Fruit fly (Drosophila melanogaster) whole organism, embryonic: Measurements from ENCODE around the gene CG32032.

Experiments
- Asciz ChIP-seq: fragments of 200-800 bp; sonication (Bioruptor generic); optimal IDR thresholded peaks from 2 replicates; lab custom pipeline; 2017; ENCODE audit warnings: missing biosample characterization, mild to moderate bottlenecking, missing genetic modification characterization, missing genetic modification reagents
- Awh ChIP-seq: fragments of 200-800 bp; sonication (Bioruptor generic); IDR thresholded peaks from 2 replicates; pipeline ENCODE4, ENCODE4 v1.3.6; 2022; ENCODE audit warnings: missing biosample characterization, missing genetic modification characterization
- BtbVII ChIP-seq: fragments of 200-800 bp; sonication (Bioruptor generic); optimal IDR thresholded peaks from 3 replicates; lab custom pipeline; 2017; ENCODE audit warnings: missing biosample characterization, mild to moderate bottlenecking, missing genetic modification characterization
- Bteb2 ChIP-seq: fragments of 200-800 bp; sonication (Bioruptor generic); optimal IDR thresholded peaks from 2 replicates; lab custom pipeline; 2016; ENCODE audit warnings: missing biosample characterization, missing genetic modification characterization
- CG10209 ChIP-seq: fragments of 200-800 bp; sonication (Bioruptor generic); optimal IDR thresholded peaks from 3 replicates; lab custom pipeline; 2017; ENCODE audit warnings: missing biosample characterization, mild to moderate bottlenecking, missing genetic modification characterization, missing genetic modification reagents
- CG10431 ChIP-seq: fragments of 200-800 bp; sonication (Bioruptor generic); optimal IDR thresholded peaks from 3 replicates; lab custom pipeline; 2018; ENCODE audit warnings: missing biosample characterization, mild to moderate bottlenecking, missing genetic modification characterization
- CG10565 ChIP-seq: fragments of 200-800 bp; sonication (Bioruptor generic); optimal IDR thresholded peaks from 3 replicates; lab custom pipeline; 2016; ENCODE audit warnings: missing biosample characterization, mild to moderate bottlenecking, missing genetic modification characterization
- CG10959 ChIP-seq: fragments of 200-800 bp; sonication (Bioruptor generic); IDR thresholded peaks from 2 replicates; pipeline ENCODE4 v1.3.6; 2022; ENCODE audit warnings: missing biosample characterization, missing genetic modification characterization
- CG11085 ChIP-seq: fragments of 200-800 bp; sonication (Bioruptor generic); IDR thresholded peaks from 2 replicates; pipeline ENCODE4 v1.3.6; 2022; ENCODE audit warnings: missing biosample characterization, missing genetic modification characterization
- CG12071 ChIP-seq: fragments of 200-800 bp; sonication (Bioruptor generic); optimal IDR thresholded peaks from 3 replicates; lab custom pipeline; 2018; ENCODE audit warnings: missing biosample characterization, mild to moderate bottlenecking, missing genetic modification characterization
- CG12942 ChIP-seq: fragments of 200-800 bp; sonication (Bioruptor generic); optimal IDR thresholded peaks from 3 replicates; lab custom pipeline; 2016; ENCODE audit warnings: missing biosample characterization, missing genetic modification characterization
- CG13775 ChIP-seq: fragments of 200-800 bp; sonication (Bioruptor generic); optimal IDR thresholded peaks from 3 replicates; lab custom pipeline; 2017; ENCODE audit warnings: missing biosample characterization, mild to moderate bottlenecking, missing genetic modification characterization
- CG14050 ChIP-seq: fragments of 200-800 bp; sonication (Bioruptor generic); IDR thresholded peaks from 3 replicates; pipeline ENCODE4 v1.3.6; 2022; ENCODE audit warnings: missing biosample characterization, missing genetic modification characterization
- CG15269 ChIP-seq: fragments of 200-800 bp; sonication (Bioruptor generic); optimal IDR thresholded peaks from 2 replicates; lab custom pipeline; 2018; ENCODE audit warnings: missing biosample characterization, mild to moderate bottlenecking, missing genetic modification characterization, moderate library complexity
- CG15479 ChIP-seq: fragments of 200-800 bp; sonication (Bioruptor generic); optimal IDR thresholded peaks from 3 replicates; lab custom pipeline; 2019; ENCODE audit warnings: missing biosample characterization, mild to moderate bottlenecking, missing genetic modification characterization, moderate library complexity
- CG15601 ChIP-seq: fragments of 200-800 bp; sonication (Bioruptor generic); optimal IDR thresholded peaks from 3 replicates; lab custom pipeline; 2019; ENCODE audit warnings: missing biosample characterization, mild to moderate bottlenecking, missing genetic modification characterization, moderate library complexity
- CG17328 ChIP-seq: fragments of 200-800 bp; sonication (Bioruptor generic); IDR thresholded peaks from 2 replicates; pipeline ENCODE4 v1.3.6; 2022; ENCODE audit warnings: missing biosample characterization, missing genetic modification characterization
- CG17612 ChIP-seq: fragments of 200-800 bp; sonication (Bioruptor generic); IDR thresholded peaks from 2 replicates; pipeline ENCODE4 v1.3.6; 2022; ENCODE audit warnings: missing biosample characterization, missing genetic modification characterization
- CG3065 ChIP-seq: fragments of 200-800 bp; sonication (Bioruptor generic); optimal IDR thresholded peaks from 2 replicates; lab custom pipeline; 2016; ENCODE audit warnings: missing biosample characterization, missing genetic modification characterization
- CG34376 ChIP-seq: fragments of 200-800 bp; sonication (Bioruptor generic); optimal IDR thresholded peaks from 2 replicates; lab custom pipeline; 2018; ENCODE audit warnings: missing biosample characterization, mild to moderate bottlenecking, missing genetic modification characterization
- CG34422 ChIP-seq: fragments of 200-800 bp; sonication (Bioruptor generic); IDR thresholded peaks from 3 replicates; pipeline ENCODE4 v1.3.6; 2022; ENCODE audit warnings: missing biosample characterization, missing genetic modification characterization
- CG42726 ChIP-seq: fragments of 200-800 bp; sonication (Bioruptor generic); IDR thresholded peaks from 2 replicates; pipeline ENCODE4 v1.3.6; 2022; ENCODE audit warnings: missing biosample characterization, missing genetic modification characterization; ENCODE audit not compliant: partially characterized antibody
- CG4730 ChIP-seq: fragments of 200-800 bp; sonication (Bioruptor generic); IDR thresholded peaks from 2 replicates; pipeline ENCODE4 v1.3.6; 2022; ENCODE audit warnings: missing biosample characterization, missing genetic modification characterization
- CG4820 ChIP-seq: fragments of 200-800 bp; sonication (Bioruptor generic); optimal IDR thresholded peaks from 3 replicates; lab custom pipeline; 2016; ENCODE audit warnings: missing biosample characterization, missing genetic modification characterization
- CG6854 ChIP-seq: fragments of 200-800 bp; sonication (Bioruptor generic); optimal IDR thresholded peaks from 3 replicates; lab custom pipeline; 2017; ENCODE audit warnings: missing biosample characterization, mild to moderate bottlenecking, missing genetic modification characterization
- CG7357 ChIP-seq: fragments of 200-800 bp; sonication (Bioruptor generic); IDR thresholded peaks from 3 replicates; pipeline ENCODE4 v1.3.6; 2022; ENCODE audit warnings: missing biosample characterization, missing genetic modification characterization
- CG9437 ChIP-seq: fragments of 200-800 bp; sonication (Bioruptor generic); optimal IDR thresholded peaks from 2 replicates; lab custom pipeline; 2018; ENCODE audit warnings: missing biosample characterization, mild to moderate bottlenecking, missing genetic modification characterization
- CG9609 ChIP-seq: fragments of 200-800 bp; sonication (Bioruptor generic); optimal IDR thresholded peaks from 3 replicates; lab custom pipeline; 2016; ENCODE audit warnings: missing biosample characterization, missing genetic modification characterization
- CG9727 ChIP-seq: fragments of 200-800 bp; sonication (Bioruptor generic); optimal IDR thresholded peaks from 3 replicates; lab custom pipeline; 2017; ENCODE audit warnings: missing biosample characterization, mild to moderate bottlenecking, missing genetic modification characterization
- Dad ChIP-seq: fragments of 200-800 bp; sonication (Bioruptor generic); optimal IDR thresholded peaks from 3 replicates; lab custom pipeline; 2016; ENCODE audit warnings: missing biosample characterization, missing genetic modification characterization
- Dip2 ChIP-seq: fragments of 200-800 bp; sonication (Bioruptor generic); IDR thresholded peaks from 2 replicates; pipeline ENCODE4 v1.3.6; 2022; ENCODE audit warnings: missing biosample characterization, missing genetic modification characterization
- Fer3 ChIP-seq: fragments of 200-800 bp; sonication (Bioruptor generic); optimal IDR thresholded peaks from 2 replicates; lab custom pipeline; 2018; ENCODE audit warnings: missing biosample characterization, mild to moderate bottlenecking, missing genetic modification characterization, moderate library complexity
- HLH3B ChIP-seq: fragments of 200-800 bp; sonication (Bioruptor generic); IDR thresholded peaks from 2 replicates; pipeline ENCODE4 v1.3.6; 2022; ENCODE audit warnings: missing biosample characterization, missing genetic modification characterization
- Hr51 ChIP-seq, 2 experiments: fragments of 200-800 bp; sonication (Bioruptor generic); optimal IDR thresholded peaks; 2 replicates in 1 of 2; 3 replicates in 1 of 2; lab custom pipeline; 2016 to 2018; ENCODE audit warnings: missing biosample characterization in 2 of 2, missing genetic modification characterization in 2 of 2, mild to moderate bottlenecking in 1 of 2, moderate library complexity in 1 of 2
- MTF-1 ChIP-seq: fragments of 200-800 bp; sonication (Bioruptor generic); optimal IDR thresholded peaks from 2 replicates; lab custom pipeline; 2018; ENCODE audit warnings: missing biosample characterization, mild to moderate bottlenecking, missing genetic modification characterization, borderline replicate concordance
- Med ChIP-seq: fragments of 200-800 bp; sonication (Bioruptor generic); peaks from one replicate; lab custom pipeline; 2016; ENCODE audit warnings: missing biosample characterization, missing genetic modification characterization, mild to moderate bottlenecking, inconsistent platforms, moderate library complexity
- Tbp ChIP-seq: fragments of >200 bp; optimal IDR thresholded peaks from 2 replicates; lab custom pipeline; 2018; ENCODE audit warnings: missing biosample characterization, missing genetic modification characterization
- Usf ChIP-seq: fragments of 200-800 bp; sonication (Bioruptor generic); optimal IDR thresholded peaks from 2 replicates; lab custom pipeline; 2017; ENCODE audit warnings: missing genotype, missing biosample characterization, missing genetic modification characterization
- danr ChIP-seq: fragments of 200-800 bp; sonication (Bioruptor generic); IDR thresholded peaks from 2 replicates; pipeline ENCODE4 v1.3.6; 2022; ENCODE audit warnings: missing biosample characterization, missing genetic modification characterization
- gcm ChIP-seq: fragments of 200-800 bp; sonication (Bioruptor generic); optimal IDR thresholded peaks from 2 replicates; lab custom pipeline; 2019; ENCODE audit warnings: missing biosample characterization, mild to moderate bottlenecking, missing genetic modification characterization, moderate library complexity
- ind ChIP-seq: fragments of 200-800 bp; sonication (Bioruptor generic); optimal IDR thresholded peaks from 3 replicates; lab custom pipeline; 2016; ENCODE audit warnings: missing biosample characterization, missing genetic modification characterization
- insv ChIP-seq, 2 experiments: fragments of 200-800 bp; sonication (Bioruptor generic); optimal IDR thresholded peaks; 3 replicates each; lab custom pipeline; 2016 to 2018; ENCODE audit warnings: missing biosample characterization in 2 of 2, missing genetic modification characterization in 2 of 2
- lbe ChIP-seq: fragments of 200-800 bp; sonication (Bioruptor generic); optimal IDR thresholded peaks from 2 replicates; lab custom pipeline; 2016; ENCODE audit warnings: missing biosample characterization, mild to moderate bottlenecking, missing genetic modification characterization
- odd ChIP-seq: fragments of 200-800 bp; sonication (Bioruptor generic); optimal IDR thresholded peaks from 2 replicates; lab custom pipeline; 2017; ENCODE audit warnings: missing biosample characterization, mild to moderate bottlenecking, missing genetic modification characterization
- pfk ChIP-seq: fragments of 200-800 bp; sonication (Bioruptor generic); optimal IDR thresholded peaks from 2 replicates; lab custom pipeline; 2018; ENCODE audit warnings: missing biosample characterization, mild to moderate bottlenecking, missing genetic modification characterization, moderate library complexity
- slbo ChIP-seq: fragments of 200-800 bp; sonication (Bioruptor generic); IDR thresholded peaks from 2 replicates; pipeline ENCODE4 v1.3.6; 2022; ENCODE audit warnings: missing biosample characterization, missing genetic modification characterization
- slou ChIP-seq: fragments of 200-800 bp; sonication (Bioruptor generic); optimal IDR thresholded peaks from 3 replicates; lab custom pipeline; 2016; ENCODE audit warnings: missing biosample characterization, missing genetic modification characterization
- so ChIP-seq: fragments of 200-800 bp; sonication (Bioruptor generic); IDR thresholded peaks from 3 replicates; pipeline ENCODE4 v1.3.6; 2022; ENCODE audit warnings: missing biosample characterization, missing genetic modification characterization
- ssp ChIP-seq: fragments of 200-800 bp; sonication (Bioruptor generic); IDR thresholded peaks from 2 replicates; pipeline ENCODE4 v1.3.6; 2022; ENCODE audit warnings: missing biosample characterization, missing genetic modification characterization
- wdn ChIP-seq: fragments of 200-800 bp; sonication (Bioruptor generic); IDR thresholded peaks from 2 replicates; pipeline ENCODE4 v1.3.6; 2022; ENCODE audit warnings: missing biosample characterization, missing genetic modification characterization
- zfh1 ChIP-seq: fragments of 200-800 bp; sonication (Bioruptor generic); IDR thresholded peaks from 3 replicates; pipeline ENCODE4 v1.3.6; 2022; ENCODE audit warnings: missing biosample characterization, missing genetic modification characterization

The CG32032 gene

DNA sequence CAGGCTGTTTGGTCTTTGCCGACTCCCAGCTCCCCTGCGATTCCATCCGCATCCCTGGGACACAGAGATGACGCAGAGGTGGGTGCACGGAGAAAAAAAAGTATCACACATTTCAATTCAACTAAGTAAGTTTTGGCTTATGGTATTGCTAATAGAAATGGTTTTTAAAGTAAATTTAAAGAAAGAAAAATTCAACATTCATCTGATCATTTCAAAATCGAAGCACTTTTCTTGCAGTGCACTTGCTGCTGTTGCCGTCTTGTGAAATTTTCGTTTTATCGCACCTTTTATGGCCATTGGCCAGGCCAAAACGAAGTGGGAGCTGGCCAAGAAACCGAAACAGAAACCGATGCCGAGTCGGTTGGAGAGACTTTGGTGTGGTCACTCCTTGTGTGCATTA lies 47.5 kb upstream of the CG32032 start (continued):
- peak; percentile 56 for TF ChIP-seq Fer3 (tag; lab: Kevin White, UChicago)
- no peak for TF ChIP-seq CG11085 (GFP tag; lab: Robert Waterston, UW)
- peak; percentile 42; the same call in 1 of the 3 replicates for TF ChIP-seq CG7357 (GFP tag; lab: Robert Waterston, UW)
- TF ChIP-seq gcm (GFP tag; lab: Kevin White, UChicago), result peak; percentile 19
- no peak for TF ChIP-seq CG34376 (GFP tag; lab: Kevin White, UChicago)
- TF ChIP-seq CG13775, result peak; percentile 29
- no peak for TF ChIP-seq CG10431 (GFP tag; lab: Kevin White, UChicago)
- TF ChIP-seq CG3065 (GFP tag; lab: Kevin White, UChicago), result no peak
- TF ChIP-seq CG4730, result peak; percentile 75
- TF ChIP-seq Awh (GFP tag; lab: Robert Waterston, UW), result peak; percentile 59; the same call in 1 of the 2 replicates
- peak; percentile 59 for TF ChIP-seq Dad (GFP tag; lab: Kevin White, UChicago)
- TF ChIP-seq so (GFP tag; lab: Robert Waterston, UW), result peak; percentile 61; the same call in 2 of the 3 replicates
- TF ChIP-seq CG12942 (GFP tag; lab: Kevin White, UChicago), result peak; percentile 24
- TF ChIP-seq CG4820, result peak; percentile 68
- TF ChIP-seq CG15479 (GFP tag; lab: Kevin White, UChicago), result peak; percentile 49
- peak; percentile 76; the same call in 2 of the 3 replicates for TF ChIP-seq zfh1 (GFP tag; lab: Robert Waterston, UW)
- TF ChIP-seq slou (GFP tag; lab: Kevin White, UChicago), result no peak
- TF ChIP-seq BtbVII (GFP tag; lab: Kevin White, UChicago), result peak; percentile 11
- peak; percentile 53 for TF ChIP-seq CG12071 (GFP tag; lab: Kevin White, UChicago)
- TF ChIP-seq Usf (GFP tag; lab: Kevin White, UChicago), result no peak
- TF ChIP-seq CG14050 (GFP tag; lab: Robert Waterston, UW), result peak; percentile 59
- no peak for TF ChIP-seq pfk (GFP tag; lab: Kevin White, UChicago)
- peak; percentile 77 for TF ChIP-seq HLH3B (GFP tag; lab: Robert Waterston, UW)
- peak; percentile 38 for TF ChIP-seq CG15269 (tag; lab: Kevin White, UChicago)
- TF ChIP-seq Asciz (GFP tag; lab: Kevin White, UChicago), result peak; percentile 51
- peak; percentile 69 for TF ChIP-seq slbo (GFP tag; lab: Robert Waterston, UW)
- TF ChIP-seq ind, result peak; percentile 62
- TF ChIP-seq Med (GFP tag; lab: Kevin White, UChicago), result peak; percentile 95
- TF ChIP-seq CG9609, result peak; percentile 36
- no peak for TF ChIP-seq Dip2
- TF ChIP-seq ssp (GFP tag; lab: Robert Waterston, UW), result peak; percentile 72
- TF ChIP-seq CG10209 (GFP tag; lab: Kevin White, UChicago), result peak; percentile 45
- TF ChIP-seq Tbp (GFP tag; lab: Kevin White, UChicago), result no peak
- peak; percentile 83 for TF ChIP-seq CG17328 (GFP tag; lab: Robert Waterston, UW)
- no peak for TF ChIP-seq Bteb2
- no peak for TF ChIP-seq insv (GFP tag; optimal IDR thresholded peaks at IDR 0.05; lab: Kevin White, UChicago)
- peak; percentile 57; the same call in 2 of the 3 replicates for TF ChIP-seq CG34422
- peak; percentile 40 for TF ChIP-seq MTF-1 (GFP tag; lab: Kevin White, UChicago)
- TF ChIP-seq odd (GFP tag; lab: Kevin White, UChicago), result no peak
- no peak for TF ChIP-seq CG6854
- peak; percentile 47 for TF ChIP-seq lbe (GFP tag; lab: Kevin White, UChicago)
- TF ChIP-seq danr, result peak; percentile 51; the same call in 1 of the 2 replicates
- peak; percentile 49; the same call in 1 of the 2 replicates for TF ChIP-seq CG10959
- TF ChIP-seq wdn (GFP tag; lab: Robert Waterston, UW), result no peak
- no peak for TF ChIP-seq Hr51 (GFP tag; optimal IDR thresholded peaks at IDR 0.05; lab: Kevin White, UChicago)
- peak; percentile 10 for TF ChIP-seq CG9437 (GFP tag; lab: Kevin White, UChicago)
- no peak for TF ChIP-seq CG42726 (GFP tag; lab: Robert Waterston, UW)
- TF ChIP-seq CG10565 (GFP tag; lab: Kevin White, UChicago), result no peak
- TF ChIP-seq CG17612, result no peak
- TF ChIP-seq CG9727 (GFP tag; lab: Kevin White, UChicago), result peak; percentile 85
- no peak for TF ChIP-seq CG15601
